Fruit fly (Drosophila melanogaster) whole organism, embryonic: ENCODE data around the gene U2af50.

ENCODE experiments used
- Atf-2 ChIP-seq: fragments of 200-800 bp; sonication (Bioruptor generic); optimal IDR thresholded peaks from 2 replicates; lab custom pipeline; 2016; ENCODE audit warnings: missing biosample characterization, missing genetic modification characterization
- Bgb ChIP-seq: fragments of 200-800 bp; sonication (Bioruptor generic); IDR thresholded peaks from 2 replicates; pipeline ENCODE4 v1.3.6; 2022; ENCODE audit warnings: missing biosample characterization, missing genetic modification characterization; ENCODE audit not compliant: partially characterized antibody
- CG12391 ChIP-seq: fragments of 200-800 bp; sonication (Bioruptor generic); optimal IDR thresholded peaks from 3 replicates; lab custom pipeline; 2018; ENCODE audit warnings: missing biosample characterization, mild to moderate bottlenecking, missing genetic modification characterization, moderate library complexity
- CG13624 ChIP-seq: fragments of 200-800 bp; sonication (Bioruptor generic); optimal IDR thresholded peaks from 2 replicates; lab custom pipeline; 2016; ENCODE audit warnings: missing biosample characterization, missing genetic modification characterization
- CG1529 ChIP-seq: fragments of 200-800 bp; sonication (Bioruptor generic); optimal IDR thresholded peaks from 3 replicates; lab custom pipeline; 2018; ENCODE audit warnings: missing biosample characterization, missing genetic modification characterization
- CG15514 ChIP-seq: fragments of 200-800 bp; sonication (Bioruptor generic); optimal IDR thresholded peaks from 3 replicates; lab custom pipeline; 2017; ENCODE audit warnings: missing biosample characterization, missing genetic modification characterization, mild to moderate bottlenecking, moderate library complexity, missing genetic modification reagents
- CG1832 ChIP-seq: fragments of 200-800 bp; sonication (Bioruptor generic); optimal IDR thresholded peaks from 2 replicates; lab custom pipeline; 2017; ENCODE audit warnings: missing biosample characterization, mild to moderate bottlenecking, missing genetic modification characterization, inconsistent platforms
- CG32767 ChIP-seq: fragments of 200-800 bp; sonication (Bioruptor generic); IDR thresholded peaks from 2 replicates; pipeline ENCODE4 v1.3.6; 2022; ENCODE audit warnings: missing biosample characterization, missing genetic modification characterization
- CG3407 ChIP-seq: fragments of 200-800 bp; sonication (Bioruptor generic); optimal IDR thresholded peaks from 2 replicates; lab custom pipeline; 2018; ENCODE audit warnings: missing biosample characterization, mild to moderate bottlenecking, missing genetic modification characterization
- CG34224 ChIP-seq: fragments of 200-800 bp; sonication (Bioruptor generic); IDR thresholded peaks from 3 replicates; pipeline ENCODE4 v1.3.6; 2022; ENCODE audit warnings: missing biosample characterization, missing genetic modification characterization; ENCODE audit not compliant: partially characterized antibody
- CG3726 ChIP-seq: fragments of 200-800 bp; sonication (Bioruptor generic); IDR thresholded peaks from 3 replicates; pipeline ENCODE4, ENCODE4 v1.3.6; 2022; ENCODE audit warnings: missing biosample characterization, missing genetic modification characterization
- CG3847 ChIP-seq: fragments of 200-800 bp; sonication (Bioruptor generic); IDR thresholded peaks from 2 replicates; pipeline ENCODE4 v1.3.6; 2022; ENCODE audit warnings: missing biosample characterization, missing genetic modification characterization
- CG7271 ChIP-seq: fragments of 200-800 bp; sonication (Bioruptor generic); optimal IDR thresholded peaks from 2 replicates; lab custom pipeline; 2018; ENCODE audit warnings: missing biosample characterization, mild to moderate bottlenecking, missing genetic modification characterization, moderate library complexity
- CG8290 ChIP-seq, 3 experiments: fragments of 200-800 bp; sonication (Bioruptor generic); optimal IDR thresholded peaks; 2 replicates each; lab custom pipeline; 2016 to 2019; ENCODE audit warnings: missing biosample characterization in 3 of 3, missing genetic modification characterization in 3 of 3, mild to moderate bottlenecking in 2 of 3, moderate library complexity in 1 of 3
- CG9609 ChIP-seq: fragments of 200-800 bp; sonication (Bioruptor generic); optimal IDR thresholded peaks from 3 replicates; lab custom pipeline; 2016; ENCODE audit warnings: missing biosample characterization, missing genetic modification characterization
- CG9932 ChIP-seq: fragments of 200-800 bp; sonication (Bioruptor generic); IDR thresholded peaks from 2 replicates; pipeline ENCODE4 v1.3.6; 2022; ENCODE audit warnings: missing biosample characterization, missing genetic modification characterization
- CkIIα-i1 ChIP-seq: fragments of 200-800 bp; sonication (Bioruptor generic); IDR thresholded peaks from 2 replicates; pipeline ENCODE4 v1.3.6; 2022; ENCODE audit warnings: missing biosample characterization, missing genetic modification characterization
- D19B ChIP-seq: fragments of 200-800 bp; sonication (Bioruptor generic); optimal IDR thresholded peaks from 2 replicates; lab custom pipeline; 2017; ENCODE audit warnings: missing biosample characterization, mild to moderate bottlenecking, missing genetic modification characterization
- Eip74EF ChIP-seq, 2 experiments: fragments of 200-800 bp in 1 of 2; fragments of >200 bp in 1 of 2; sonication (Bioruptor generic) in 1 of 2; optimal IDR thresholded peaks; 2 replicates each; lab custom pipeline; 2017 to 2019; ENCODE audit warnings: missing biosample characterization in 2 of 2, missing genetic modification characterization in 2 of 2, mild to moderate bottlenecking in 1 of 2, moderate library complexity in 1 of 2
- Elba2 ChIP-seq: fragments of 200-800 bp; sonication (Bioruptor generic); optimal IDR thresholded peaks from 3 replicates; lab custom pipeline; 2016; ENCODE audit warnings: missing biosample characterization, missing genetic modification characterization
- Hand ChIP-seq: fragments of 200-800 bp; sonication (Bioruptor generic); optimal IDR thresholded peaks from 2 replicates; lab custom pipeline; 2017; ENCODE audit warnings: mild to moderate bottlenecking, missing biosample characterization, missing genetic modification reagents, missing genetic modification characterization
- Lim3 ChIP-seq: fragments of 200-800 bp; sonication (Bioruptor generic); IDR thresholded peaks from 2 replicates; pipeline ENCODE4 v1.3.6; 2022; ENCODE audit warnings: missing biosample characterization, missing genetic modification characterization
- Med ChIP-seq: fragments of 200-800 bp; sonication (Bioruptor generic); peaks from one replicate; lab custom pipeline; 2016; ENCODE audit warnings: missing biosample characterization, missing genetic modification characterization, mild to moderate bottlenecking, inconsistent platforms, moderate library complexity
- PHDP ChIP-seq: fragments of 200-800 bp; sonication (Bioruptor generic); optimal IDR thresholded peaks from 3 replicates; lab custom pipeline; 2018; ENCODE audit warnings: missing biosample characterization, mild to moderate bottlenecking, missing genetic modification characterization, moderate library complexity
- Ravus ChIP-seq: fragments of 200-800 bp; sonication (Bioruptor generic); IDR thresholded peaks from 2 replicates; pipeline ENCODE4 v1.3.6; 2022; ENCODE audit warnings: missing biosample characterization, missing genetic modification characterization
- Scr ChIP-seq: fragments of 200-800 bp; sonication (Bioruptor generic); IDR thresholded peaks from 2 replicates; pipeline ENCODE4 v1.3.6; 2022; ENCODE audit warnings: missing biosample characterization, missing genetic modification characterization; ENCODE audit not compliant: partially characterized antibody
- Sry-δ ChIP-seq: fragments of 200-800 bp; sonication (Bioruptor generic); optimal IDR thresholded peaks from 2 replicates; lab custom pipeline; 2016; ENCODE audit warnings: missing biosample characterization, missing genetic modification characterization
- chinmo ChIP-seq: fragments of 200-800 bp; sonication (Bioruptor generic); IDR thresholded peaks from 4 replicates; pipeline ENCODE4 v1.3.6; 2022; ENCODE audit warnings: missing biosample characterization, missing genetic modification characterization; ENCODE audit not compliant: partially characterized antibody
- chm ChIP-seq: fragments of 200-800 bp; sonication (Bioruptor generic); IDR thresholded peaks from 2 replicates; pipeline ENCODE4 v1.3.6; 2022; ENCODE audit warnings: missing biosample characterization, missing genetic modification characterization
- crp ChIP-seq, 2 experiments: fragments of 200-800 bp; sonication (Bioruptor generic); optimal IDR thresholded peaks; 2 replicates in 1 of 2; 3 replicates in 1 of 2; lab custom pipeline; 2017; ENCODE audit warnings: missing biosample characterization in 2 of 2, missing genetic modification characterization in 2 of 2, mild to moderate bottlenecking in 1 of 2, moderate library complexity in 1 of 2
- cwo ChIP-seq: fragments of 200-800 bp; sonication (Bioruptor generic); optimal IDR thresholded peaks from 3 replicates; lab custom pipeline; 2017; ENCODE audit warnings: missing biosample characterization, missing genetic modification characterization, mild to moderate bottlenecking, moderate library complexity, missing genetic modification reagents
- dimm ChIP-seq: fragments of 200-800 bp; sonication (Bioruptor generic); IDR thresholded peaks from 2 replicates; pipeline ENCODE4 v1.3.6; 2022; ENCODE audit warnings: missing biosample characterization, missing genetic modification characterization
- dmrt11E ChIP-seq: fragments of 200-800 bp; sonication (Bioruptor generic); optimal IDR thresholded peaks from 3 replicates; lab custom pipeline; 2018; ENCODE audit warnings: missing biosample characterization, mild to moderate bottlenecking, missing genetic modification characterization, moderate library complexity
- dysf ChIP-seq: fragments of 200-800 bp; sonication (Bioruptor generic); IDR thresholded peaks from 3 replicates; pipeline ENCODE4 v1.3.6; 2022; ENCODE audit warnings: missing biosample characterization, missing genetic modification characterization
- ems ChIP-seq: fragments of 200-800 bp; sonication (Bioruptor generic); optimal IDR thresholded peaks from 3 replicates; lab custom pipeline; 2016; ENCODE audit warnings: missing biosample characterization, missing genetic modification characterization
- en ChIP-seq: fragments of 200-800 bp; sonication (Bioruptor generic); optimal IDR thresholded peaks from 2 replicates; lab custom pipeline; 2016; ENCODE audit warnings: missing biosample characterization, missing genetic modification characterization
- esg ChIP-seq: fragments of 200-800 bp; sonication (Bioruptor generic); conservative IDR thresholded peaks from 2 replicates; pipeline ENCODE4 v1.3.6; 2022; ENCODE audit warnings: missing biosample characterization, missing genetic modification characterization
- eve ChIP-seq, 2 experiments: fragments of >200 bp; optimal IDR thresholded peaks; 2 replicates each; lab custom pipeline; 2017; ENCODE audit warnings: missing biosample characterization in 2 of 2, missing genetic modification characterization in 2 of 2
- fd96Cb ChIP-seq: fragments of 200-800 bp; sonication (Bioruptor generic); optimal IDR thresholded peaks from 2 replicates; lab custom pipeline; 2018; ENCODE audit warnings: missing biosample characterization, mild to moderate bottlenecking, missing genetic modification characterization, moderate library complexity
- hbn ChIP-seq: fragments of 200-800 bp; sonication (Bioruptor generic); IDR thresholded peaks from 2 replicates; pipeline ENCODE4 v1.3.6; 2022; ENCODE audit warnings: missing biosample characterization, missing genetic modification characterization; ENCODE audit not compliant: partially characterized antibody
- nmo ChIP-seq: fragments of 200-800 bp; sonication (Bioruptor generic); optimal IDR thresholded peaks from 2 replicates; lab custom pipeline; 2018; ENCODE audit warnings: missing biosample characterization, mild to moderate bottlenecking, missing genetic modification characterization, moderate library complexity
- otp ChIP-seq: fragments of 200-800 bp; sonication (Bioruptor generic); IDR thresholded peaks from 3 replicates; pipeline ENCODE4, ENCODE4 v1.3.6; 2022; ENCODE audit warnings: missing biosample characterization, missing genetic modification characterization
- sc ChIP-seq, 3 experiments: fragments of >200 bp in 2 of 3; fragments of 200-800 bp in 1 of 3; sonication (Bioruptor generic) in 1 of 3; optimal IDR thresholded peaks; 2 replicates in 2 of 3; 3 replicates in 1 of 3; lab custom pipeline; 2017; ENCODE audit warnings: mild to moderate bottlenecking in 1 of 3, missing biosample characterization in 1 of 3, missing genetic modification characterization in 1 of 3, missing genetic modification reagents in 1 of 3
- tap ChIP-seq: fragments of 200-800 bp; optimal IDR thresholded peaks from 3 replicates; lab custom pipeline; 2019; ENCODE audit warnings: missing biosample characterization, mild to moderate bottlenecking, missing genetic modification characterization, moderate library complexity
- ttk ChIP-seq: fragments of 200-800 bp; sonication (Bioruptor generic); IDR thresholded peaks from 2 replicates; pipeline ENCODE4 v2.1.2; 2022; ENCODE audit warnings: missing biosample characterization, missing genetic modification characterization
- wek ChIP-seq: fragments of 200-800 bp; sonication (Bioruptor generic); optimal IDR thresholded peaks from 3 replicates; lab custom pipeline; 2018; ENCODE audit warnings: missing biosample characterization, mild to moderate bottlenecking, missing genetic modification characterization, moderate library complexity
- zen2 ChIP-seq: fragments of 200-800 bp; sonication (Bioruptor generic); IDR thresholded peaks from 3 replicates; pipeline ENCODE4 v1.3.6; 2022; ENCODE audit warnings: missing biosample characterization, missing genetic modification characterization; ENCODE audit not compliant: partially characterized antibody

U2af50 gene

dm6 chrX:16313078-16313875, 45.6 kb downstream of the U2af50 start, which contains the start of the genes CG9915 and SWIP (continued):
- peak; percentile 53 for TF ChIP-seq Sry-δ (GFP tag; lab: Kevin White, UChicago)
- 0 out of 3 replicates have a peak, but pooled peaks have one; percentile 36 for TF ChIP-seq zen2 (GFP tag; lab: Robert Waterston, UW)
- TF ChIP-seq PHDP (tag; lab: Kevin White, UChicago) = no peak
- TF ChIP-seq Hand (GFP tag; lab: Kevin White, UChicago) = no peak
- TF ChIP-seq CkIIα-i1 (GFP tag; lab: Robert Waterston, UW) = no peak
- TF ChIP-seq otp (GFP tag; lab: Robert Waterston, UW) = no peak
- peak; percentile 73 for TF ChIP-seq Bgb (GFP tag; lab: Robert Waterston, UW)
- no peak for TF ChIP-seq crp (GFP tag; optimal IDR thresholded peaks at IDR 0.05; lab: Kevin White, UChicago)
- no peak for TF ChIP-seq hbn (GFP tag; lab: Robert Waterston, UW)
- TF ChIP-seq dysf = no peak
- no peak for TF ChIP-seq CG1832 (GFP tag; lab: Kevin White, UChicago)
- peak; percentile 50 for TF ChIP-seq CG12391
- no peak for TF ChIP-seq cwo (GFP tag; lab: Kevin White, UChicago)
- TF ChIP-seq CG32767 (GFP tag; lab: Robert Waterston, UW) = no peak
- TF ChIP-seq CG1529 (GFP tag; lab: Kevin White, UChicago) = no peak
- TF ChIP-seq Scr = peak; percentile 60
- TF ChIP-seq fd96Cb (tag; lab: Kevin White, UChicago) = no peak
- no peak for TF ChIP-seq CG7271 (tag; lab: Kevin White, UChicago)
- no peak for TF ChIP-seq dimm
- TF ChIP-seq ems = no peak
- no peak for TF ChIP-seq CG9609 (GFP tag; lab: Kevin White, UChicago)
- TF ChIP-seq Lim3 (GFP tag; lab: Robert Waterston, UW) = no peak
- peak; percentile 24; the same call in 1 of the 2 replicates for TF ChIP-seq CG3847 (GFP tag; lab: Robert Waterston, UW)
- no peak for TF ChIP-seq CG9932
- TF ChIP-seq nmo (GFP tag; lab: Kevin White, UChicago) = peak; percentile 13
- no peak for TF ChIP-seq sc (optimal IDR thresholded peaks at IDR 0.05; lab: Kevin White, UChicago)
- TF ChIP-seq sc (GFP tag; optimal IDR thresholded peaks at IDR 0.05; lab: Kevin White, UChicago) = no peak
- TF ChIP-seq eve (GFP tag; optimal IDR thresholded peaks at IDR 0.05; lab: Kevin White, UChicago) = no peak
- peak; percentile 51 for TF ChIP-seq dmrt11E (tag; lab: Kevin White, UChicago)
- no peak for TF ChIP-seq CG3407
- no peak for TF ChIP-seq chinmo (GFP tag; lab: Robert Waterston, UW)
- TF ChIP-seq wek (GFP tag; lab: Kevin White, UChicago) = no peak
- peak; percentile 19 for TF ChIP-seq CG15514
- no peak for TF ChIP-seq Ravus (GFP tag; lab: Robert Waterston, UW)
- no peak for TF ChIP-seq D19B (GFP tag; lab: Kevin White, UChicago)
- no peak for TF ChIP-seq esg (GFP tag; lab: Robert Waterston, UW)
- no peak for TF ChIP-seq en (GFP tag; lab: Kevin White, UChicago)
- no peak for TF ChIP-seq Elba2 (GFP tag; lab: Kevin White, UChicago)
- TF ChIP-seq CG13624 = no peak
- no peak for TF ChIP-seq ttk (GFP tag; lab: Robert Waterston, UW)
- no peak; the same call in 2 of the 3 replicates for TF ChIP-seq CG34224 (GFP tag; lab: Robert Waterston, UW)
- no peak for TF ChIP-seq CG3726 (GFP tag; lab: Robert Waterston, UW)
- peak; percentile 68 for TF ChIP-seq Med (GFP tag; lab: Kevin White, UChicago)
- TF ChIP-seq Eip74EF (GFP tag; optimal IDR thresholded peaks at IDR 0.05; lab: Kevin White, UChicago) = no peak
- no peak for TF ChIP-seq Atf-2
- TF ChIP-seq chm = no peak
- peak; percentile 50 for TF ChIP-seq CG8290 (GFP tag; optimal IDR thresholded peaks at IDR 0.05; lab: Kevin White, UChicago)
- peak in 1 of 2 experiments; percentile 47 for TF ChIP-seq CG8290 (tag; optimal IDR thresholded peaks at IDR 0.05; lab: Kevin White, UChicago)
- TF ChIP-seq tap (tag; lab: Kevin White, UChicago) = no peak
